Fruit fly (Drosophila melanogaster) whole organism, wandering third instar larva: ENCODE measurements around the gene Roc1a.
"Not testable (repeated sequence)": the region's sequence is repeated elsewhere in the genome, so short reads cannot be mapped to it uniquely, and the experiment has no call there.

Source experiments
- Abd-B ChIP-seq: fragments of >200 bp; optimal IDR thresholded peaks from 2 replicates; lab custom pipeline; 2017; ENCODE audit warnings: missing biosample characterization, missing genetic modification characterization
- CG32264 ChIP-seq: fragments of 200-800 bp; sonication (Bioruptor generic); optimal IDR thresholded peaks from 2 replicates; lab custom pipeline; 2016; ENCODE audit warnings: missing biosample characterization, missing genetic modification characterization
- CG9705 ChIP-seq: fragments of 200-800 bp; sonication (Bioruptor generic); optimal IDR thresholded peaks from 2 replicates; lab custom pipeline; 2018; ENCODE audit warnings: missing biosample characterization, mild to moderate bottlenecking, missing genetic modification characterization
- CrebA ChIP-seq: fragments of 200-800 bp; sonication (Bioruptor generic); optimal IDR thresholded peaks from 2 replicates; lab custom pipeline; 2016; ENCODE audit warnings: missing biosample characterization, mild to moderate bottlenecking, missing genetic modification characterization, borderline replicate concordance
- Dfd ChIP-seq: fragments of >200 bp; optimal IDR thresholded peaks from 2 replicates; lab custom pipeline; 2017; ENCODE audit warnings: missing biosample characterization, missing genetic modification characterization
- Dif ChIP-seq: fragments of 200-275, 200-300 bp; sonication (Bioruptor generic); optimal IDR thresholded peaks from 2 replicates; lab custom pipeline; 2018; ENCODE audit warnings: missing biosample characterization, missing genetic modification characterization; ENCODE audit not compliant: partially characterized antibody
- GATAd ChIP-seq: sonication (Bioruptor generic); optimal IDR thresholded peaks from 2 replicates; lab custom pipeline; 2016; ENCODE audit warnings: missing biosample characterization, missing genetic modification characterization
- HLH106 ChIP-seq: fragments of 200-800 bp; optimal IDR thresholded peaks from 3 replicates; lab custom pipeline; 2019; ENCODE audit warnings: missing biosample characterization, mild to moderate bottlenecking, missing genetic modification characterization, moderate library complexity
- Hnf4 ChIP-seq: fragments of 200-800 bp; sonication (Bioruptor generic); optimal IDR thresholded peaks from 2 replicates; lab custom pipeline; 2016; ENCODE audit warnings: missing biosample characterization, mild to moderate bottlenecking, missing genetic modification characterization
- Hr78 ChIP-seq: fragments of >200 bp; optimal IDR thresholded peaks from 2 replicates; lab custom pipeline; 2017; ENCODE audit warnings: missing biosample characterization, missing genetic modification characterization
- Hr83 ChIP-seq: fragments of 200-300 bp; sonication (Bioruptor generic); optimal IDR thresholded peaks from 2 replicates; lab custom pipeline; 2016; ENCODE audit warnings: missing biosample characterization, mild to moderate bottlenecking, missing genetic modification characterization, moderate library complexity; ENCODE audit not compliant: poor library complexity, severe bottlenecking
- Mio ChIP-seq: sonication (Bioruptor generic); optimal IDR thresholded peaks from 2 replicates; lab custom pipeline; 2016; ENCODE audit warnings: missing biosample characterization, missing genetic modification characterization
- Myc ChIP-seq: fragments of >200 bp; optimal IDR thresholded peaks from 2 replicates; lab custom pipeline; 2017
- N ChIP-seq: fragments of >200 bp; optimal IDR thresholded peaks from 2 replicates; lab custom pipeline; 2018; ENCODE audit warnings: missing biosample characterization, missing external identifiers, missing genetic modification characterization
- OdsH ChIP-seq: fragments of 200-800 bp; sonication (Bioruptor generic); optimal IDR thresholded peaks from 2 replicates; lab custom pipeline; 2016; ENCODE audit warnings: missing biosample characterization, mild to moderate bottlenecking, missing genetic modification characterization
- Rel ChIP-seq, 2 experiments: fragments of 200-800 bp; sonication (Bioruptor generic) in 1 of 2; optimal IDR thresholded peaks; 2 replicates in 1 of 2; 3 replicates in 1 of 2; lab custom pipeline; 2016 to 2019; ENCODE audit warnings: mild to moderate bottlenecking in 2 of 2, missing biosample characterization in 2 of 2, missing genetic modification characterization in 2 of 2, moderate library complexity in 1 of 2
- Sp1 ChIP-seq: fragments of 200-800 bp; sonication (Bioruptor generic); optimal IDR thresholded peaks from 3 replicates; lab custom pipeline; 2019; ENCODE audit warnings: missing biosample characterization, mild to moderate bottlenecking, missing genetic modification characterization, moderate library complexity
- Vsx2 ChIP-seq: fragments of 200-300, 225-300 bp; sonication (Bioruptor generic); optimal IDR thresholded peaks from 2 replicates; lab custom pipeline; 2018; ENCODE audit warnings: missing biosample characterization, missing genetic modification characterization; ENCODE audit not compliant: partially characterized antibody
- br ChIP-seq: fragments of 200-800 bp; sonication (Bioruptor generic); optimal IDR thresholded peaks from 2 replicates; lab custom pipeline; 2016; ENCODE audit warnings: missing biosample characterization, missing genetic modification characterization
- dl ChIP-seq, 2 experiments: fragments of 175-275, 200-275 bp in 1 of 2; fragments of 200-275 bp in 1 of 2; sonication (Bioruptor generic); optimal IDR thresholded peaks; lab custom pipeline; 2018; ENCODE audit warnings: mild to moderate bottlenecking in 2 of 2, missing biosample characterization in 2 of 2, missing genetic modification characterization in 2 of 2, moderate library complexity in 2 of 2; ENCODE audit not compliant: partially characterized antibody in 2 of 2, insufficient read depth in 1 of 2
- dmrt93B ChIP-seq: fragments of 200-800 bp; sonication (Bioruptor generic); optimal IDR thresholded peaks from 2 replicates; lab custom pipeline; 2018; ENCODE audit warnings: missing biosample characterization, mild to moderate bottlenecking, missing genetic modification characterization
- dsf ChIP-seq: sonication (Bioruptor generic); optimal IDR thresholded peaks from 2 replicates; lab custom pipeline; 2016; ENCODE audit warnings: missing biosample characterization, missing genetic modification characterization, borderline replicate concordance
- ey ChIP-seq: fragments of 200-800 bp; sonication (Bioruptor generic); optimal IDR thresholded peaks from 2 replicates; lab custom pipeline; 2016; ENCODE audit warnings: missing biosample characterization, missing genetic modification characterization
- foxo ChIP-seq, 2 experiments: fragments of 200-800 bp; sonication (Bioruptor generic); optimal IDR thresholded peaks; 2 replicates in 1 of 2; 3 replicates in 1 of 2; lab custom pipeline; 2016 to 2017; ENCODE audit warnings: missing biosample characterization in 2 of 2, missing genetic modification characterization in 2 of 2
- h ChIP-seq: fragments of 200-800 bp; sonication (Bioruptor generic); optimal IDR thresholded peaks from 3 replicates; lab custom pipeline; 2016; ENCODE audit warnings: missing biosample characterization, mild to moderate bottlenecking, missing genetic modification characterization
- jim ChIP-seq: fragments of 175-275, 200-325 bp; sonication (Bioruptor generic); optimal IDR thresholded peaks from 2 replicates; lab custom pipeline; 2016; ENCODE audit warnings: missing biosample characterization, mild to moderate bottlenecking, missing genetic modification characterization
- lola ChIP-seq: fragments of >200 bp; optimal IDR thresholded peaks from 2 replicates; lab custom pipeline; 2017; ENCODE audit warnings: missing biosample characterization, missing genetic modification characterization
- pan ChIP-seq: fragments of >200 bp; optimal IDR thresholded peaks from 2 replicates; lab custom pipeline; 2017
- psq ChIP-seq: fragments of 200-800 bp; sonication (Bioruptor generic); optimal IDR thresholded peaks from 3 replicates; lab custom pipeline; 2017; ENCODE audit warnings: missing biosample characterization, mild to moderate bottlenecking, missing genetic modification characterization, moderate library complexity
- rgr ChIP-seq: fragments of 200-800 bp; sonication (Bioruptor generic); optimal IDR thresholded peaks from 3 replicates; lab custom pipeline; 2016; ENCODE audit warnings: missing biosample characterization, mild to moderate bottlenecking, missing genetic modification characterization
- sage ChIP-seq: fragments of 200-800 bp; sonication (Bioruptor generic); optimal IDR thresholded peaks from 2 replicates; lab custom pipeline; 2016; ENCODE audit warnings: missing biosample characterization, mild to moderate bottlenecking, missing genetic modification characterization
- sv ChIP-seq: fragments of 200-800 bp; sonication (Bioruptor generic); optimal IDR thresholded peaks from 3 replicates; lab custom pipeline; 2016; ENCODE audit warnings: missing biosample characterization, missing genetic modification characterization
- tai ChIP-seq: sonication (Bioruptor generic); optimal IDR thresholded peaks from 2 replicates; lab custom pipeline; 2016; ENCODE audit warnings: missing biosample characterization, missing genetic modification characterization
- usp ChIP-seq: fragments of >200 bp; optimal IDR thresholded peaks from 2 replicates; lab custom pipeline; 2017; ENCODE audit warnings: missing biosample characterization, missing genetic modification characterization
- woc ChIP-seq: sonication (Bioruptor generic); optimal IDR thresholded peaks from 2 replicates; lab custom pipeline; 2016; ENCODE audit warnings: missing biosample characterization, mild to moderate bottlenecking, missing genetic modification characterization

Gene Roc1a

DNA sequence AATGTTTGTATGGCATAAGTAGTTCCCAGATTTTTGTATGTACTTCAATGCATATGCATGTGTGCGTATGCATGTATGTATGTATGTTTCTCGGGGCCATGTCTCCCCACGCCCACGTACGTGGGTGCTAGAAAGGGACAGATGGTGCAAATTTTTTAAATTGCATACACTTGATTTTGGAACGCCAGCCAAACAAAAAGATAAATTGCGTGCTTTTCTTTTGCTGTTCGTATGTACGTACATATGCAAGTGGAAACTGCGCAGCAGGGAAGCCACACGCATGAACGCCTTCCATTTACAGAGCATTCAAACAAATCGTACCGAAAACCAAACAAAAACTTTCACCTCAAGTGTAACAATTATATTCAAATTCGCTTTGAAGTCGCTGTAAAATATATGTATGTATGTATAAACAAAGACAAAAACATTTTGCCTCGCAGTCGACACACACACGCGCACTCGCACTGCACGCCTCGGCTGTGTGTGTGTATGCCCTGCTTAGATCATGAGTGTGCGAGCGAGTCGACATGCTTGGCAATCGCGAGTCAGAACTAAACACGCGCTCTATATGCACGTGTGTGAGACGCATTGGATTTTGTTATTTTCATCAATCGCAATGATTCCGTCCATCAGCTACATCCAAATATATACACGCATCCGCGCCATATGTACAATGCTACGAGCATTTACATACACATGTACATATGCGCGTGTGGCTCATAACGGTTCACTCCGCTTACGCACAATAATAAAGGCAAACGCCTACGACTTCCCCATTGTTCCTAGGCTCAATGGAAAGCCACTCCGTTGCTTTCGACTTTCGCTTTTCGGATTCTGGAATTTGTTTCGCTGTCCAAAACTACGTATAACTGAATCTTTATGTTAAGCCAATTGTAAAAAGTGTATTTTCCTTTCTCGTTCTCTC lies 10.2 kb upstream of the Roc1a start:
- no peak for TF ChIP-seq dl (GFP tag; optimal IDR thresholded peaks at IDR 0.05; lab: Kevin White, UChicago; ENCODE audit: insufficient read depth in 1 of 2, partially characterized antibody in 2 of 2)
- peak; percentile 21 for TF ChIP-seq N (GFP tag; lab: Kevin White, UChicago)
- TF ChIP-seq h (GFP tag; lab: Kevin White, UChicago), result peak; percentile 12
- no peak for TF ChIP-seq Vsx2
- no peak for TF ChIP-seq sage
- TF ChIP-seq pan (lab: Kevin White, UChicago), result no peak
- no peak for TF ChIP-seq HLH106 (tag; lab: Kevin White, UChicago)
- no peak for TF ChIP-seq Myc (lab: Kevin White, UChicago)
- peak; percentile 23 for TF ChIP-seq Dif (GFP tag; lab: Kevin White, UChicago)
- TF ChIP-seq woc, result no peak

dm6 chrX:644461-644860 lies 2.6 kb upstream of the Roc1a start, which contains the start of gene CG13367:
Gene CG13367, plus strand, starts transcription at chrX:644761.
- not testable (repeated sequence) for TF ChIP-seq N (GFP tag; lab: Kevin White, UChicago); h (GFP tag; lab: Kevin White, UChicago); foxo (GFP tag; optimal IDR thresholded peaks at IDR 0.05; lab: Kevin White, UChicago)
- TF ChIP-seq, all 38 proteins: peak for 0; not testable (repeated sequence) for 38

DNA sequence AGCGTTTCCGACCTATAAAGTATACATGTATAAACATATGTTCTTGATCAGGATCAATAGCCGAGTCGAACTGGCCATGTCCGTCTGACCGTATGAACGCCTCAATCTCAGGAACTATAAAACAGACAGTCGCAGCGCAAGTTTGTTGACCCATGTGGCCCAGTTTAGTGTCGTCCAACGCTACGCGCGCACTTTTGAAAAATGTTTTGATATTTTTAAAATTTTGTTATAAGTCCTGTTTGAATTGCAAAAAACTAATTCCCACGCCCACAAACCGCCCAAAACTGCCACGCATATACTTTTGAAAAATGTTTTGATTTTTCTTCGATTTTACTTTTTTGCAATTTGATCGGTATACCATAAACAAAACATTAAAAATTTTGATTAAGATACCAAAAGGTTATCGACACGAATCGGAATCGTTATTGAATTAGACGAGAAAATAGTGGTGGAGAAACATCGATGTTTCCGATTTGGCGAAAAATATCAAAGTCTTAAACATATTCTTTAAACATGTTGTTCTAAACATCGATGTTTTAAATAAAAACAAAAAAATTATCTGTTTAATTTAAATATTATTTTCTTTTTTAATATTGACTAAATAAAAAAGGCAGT lies 602 bp upstream of the Roc1a start:
- TF ChIP-seq jim (GFP tag; lab: Kevin White, UChicago) (no peak), dsf (GFP tag; lab: Kevin White, UChicago) (no peak), Mio (GFP tag; lab: Kevin White, UChicago) (no peak), pan (lab: Kevin White, UChicago) (no peak)

dm6 chrX:654221-654620 lies 7.1 kb downstream of the Roc1a start:
- TF ChIP-seq Mio (GFP tag; lab: Kevin White, UChicago) (no peak), CrebA (GFP tag; lab: Kevin White, UChicago) (no peak), GATAd (GFP tag; lab: Kevin White, UChicago) (no peak), psq (no peak), dsf (GFP tag; lab: Kevin White, UChicago) (no peak), br (no peak), foxo (GFP tag; optimal IDR thresholded peaks at IDR 0.05; lab: Kevin White, UChicago) (no peak), Abd-B (no peak), h (GFP tag; lab: Kevin White, UChicago) (no peak), Vsx2 (no peak), tai (GFP tag; lab: Kevin White, UChicago) (no peak), ey (no peak), N (GFP tag; lab: Kevin White, UChicago) (no peak)

- TF ChIP-seq Vsx2, result no peak
- TF ChIP-seq dsf (GFP tag; lab: Kevin White, UChicago), result peak; percentile 83
- peak; percentile 96 for TF ChIP-seq CG9705 (GFP tag; lab: Kevin White, UChicago)
- peak; percentile 93 for TF ChIP-seq psq
- TF ChIP-seq br, result peak; percentile 97
- peak; percentile 11 for TF ChIP-seq jim (GFP tag; lab: Kevin White, UChicago)
- TF ChIP-seq CrebA (GFP tag; lab: Kevin White, UChicago), result no peak
- TF ChIP-seq Rel (GFP tag; optimal IDR thresholded peaks at IDR 0.05; lab: Kevin White, UChicago), result peak; percentile 95
- peak; percentile 94 for TF ChIP-seq Rel (tag; optimal IDR thresholded peaks at IDR 0.05; lab: Kevin White, UChicago)
- TF ChIP-seq rgr, result peak; percentile 98
- TF ChIP-seq woc, result peak; percentile 93
- no peak for TF ChIP-seq pan (lab: Kevin White, UChicago)
- TF ChIP-seq sage, result peak; percentile 91
- TF ChIP-seq dl (GFP tag; optimal IDR thresholded peaks at IDR 0.05; lab: Kevin White, UChicago; ENCODE audit: insufficient read depth in 1 of 2, partially characterized antibody in 2 of 2), result no peak
- peak; percentile 95 for TF ChIP-seq sv (GFP tag; lab: Kevin White, UChicago)
- TF ChIP-seq Dif (GFP tag; lab: Kevin White, UChicago), result peak; percentile 20
- TF ChIP-seq usp, result no peak
- TF ChIP-seq h (GFP tag; lab: Kevin White, UChicago), result peak; percentile 98
- peak; percentile 97 for TF ChIP-seq Sp1
- TF ChIP-seq lola (GFP tag; lab: Kevin White, UChicago), result no peak
- peak; percentile 94 for TF ChIP-seq Hr83 (GFP tag; lab: Kevin White, UChicago)
- TF ChIP-seq GATAd (GFP tag; lab: Kevin White, UChicago), result no peak
- TF ChIP-seq Dfd (GFP tag; lab: Kevin White, UChicago), result no peak
- peak; percentile 87 for TF ChIP-seq Mio (GFP tag; lab: Kevin White, UChicago)
- peak; percentile 92 for TF ChIP-seq dmrt93B
- no peak for TF ChIP-seq Hr78 (GFP tag; lab: Kevin White, UChicago)
- TF ChIP-seq CG32264 (GFP tag; lab: Kevin White, UChicago), result peak; percentile 91
- TF ChIP-seq OdsH (GFP tag; lab: Kevin White, UChicago), result peak; percentile 95
- peak; percentile 98 for TF ChIP-seq Hnf4
- TF ChIP-seq N (GFP tag; lab: Kevin White, UChicago), result no peak
These were observed 7.8 kb downstream of the Roc1a start for dm6 chrX:654949-655348.
